Worm (Caenorhabditis elegans): Measurements from ENCODE around the gene nhr-264.

The nhr-264 gene

DNA sequence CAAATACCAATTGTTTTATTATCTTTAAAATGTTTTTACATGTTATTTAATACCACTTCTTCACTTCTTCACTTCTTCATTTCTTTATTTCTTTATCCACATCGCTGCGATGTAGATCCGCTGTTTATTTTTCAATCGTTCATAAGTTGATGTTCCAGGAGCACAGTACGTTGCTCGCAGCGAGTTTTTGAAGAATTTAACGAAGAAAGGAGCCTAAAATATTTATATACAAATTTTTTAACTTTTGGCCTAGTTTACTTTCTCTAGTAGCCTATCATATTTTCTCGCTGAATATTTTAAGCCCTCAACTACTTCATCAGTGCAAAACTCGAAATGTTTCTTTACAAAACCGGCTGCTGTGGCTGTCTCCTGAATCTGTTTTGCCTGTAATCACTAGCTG lies 24.4 kb upstream of the nhr-264 start:
- TF ChIP-seq ces-1 (GFP tag; optimal IDR thresholded peaks at IDR 0.05) (no peak), ztf-11 (tag; optimal IDR thresholded peaks at IDR 0.05) (no peak), lin-32 (GFP tag; optimal IDR thresholded peaks at IDR 0.05) (no peak), elt-1 (tag; optimal IDR thresholded peaks at IDR 0.05; ENCODE audit: borderline replicate concordance, insufficient read depth) (no peak), unc-120 (tag; optimal IDR thresholded peaks at IDR 0.05; ENCODE audit: poor library complexity, severe bottlenecking) (no peak), unc-39 (tag; optimal IDR thresholded peaks at IDR 0.05) (no peak)

DNA sequence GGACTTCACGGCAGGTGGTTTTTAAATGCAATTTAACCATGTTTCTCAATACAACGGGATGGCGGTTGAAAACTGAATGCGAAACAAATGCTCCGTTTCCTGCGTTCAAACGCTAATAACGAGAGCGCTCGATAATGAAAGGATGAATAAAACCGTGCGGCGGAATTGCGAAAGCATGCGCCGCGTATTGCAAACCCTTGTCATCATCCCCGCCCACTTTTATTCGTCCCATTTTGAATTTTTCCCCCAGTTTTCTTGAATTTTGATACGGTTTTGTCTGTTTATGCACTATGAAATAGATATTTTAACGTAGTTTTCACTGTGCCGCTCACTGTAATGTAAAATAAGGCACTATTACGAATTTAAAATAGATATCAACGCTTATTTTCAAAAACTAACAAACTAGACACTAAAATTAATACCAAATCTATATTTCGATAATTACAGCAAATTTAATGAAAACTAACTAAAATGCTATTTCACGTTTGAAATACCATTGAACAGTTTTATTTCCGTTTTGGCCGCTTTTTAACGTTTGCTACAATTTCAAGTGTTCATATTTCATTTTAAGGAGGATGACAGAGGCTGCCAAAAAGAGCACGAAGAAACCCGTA lies 22.4 kb upstream of the nhr-264 start, which contains the start of the genes F49C12.9 and rpn-7:
TSS of gene F49C12.9 (minus strand) at position 148 of the 614 bp plus-strand sequence.
TSS of gene rpn-7 (plus strand) at position 564 of the 614 bp plus-strand sequence.
- TF ChIP-seq ztf-11 (tag; optimal IDR thresholded peaks at IDR 0.05), result peak; percentile 52
- no peak for TF ChIP-seq nhr-28 (tag; optimal IDR thresholded peaks at IDR 0.05)
- TF ChIP-seq drap-1 (GFP tag; optimal IDR thresholded peaks at IDR 0.05), result peak; percentile 73
- TF ChIP-seq elt-1 (tag; optimal IDR thresholded peaks at IDR 0.05; ENCODE audit: borderline replicate concordance, insufficient read depth), result peak; percentile 36
- no peak for TF ChIP-seq tbx-8 (GFP tag; optimal IDR thresholded peaks at IDR 0.05)
- TF ChIP-seq ceh-83 (GFP tag; optimal IDR thresholded peaks at IDR 0.05), result no peak
- TF ChIP-seq lsy-2 (tag; optimal IDR thresholded peaks at IDR 0.05), result peak; percentile 37
- TF ChIP-seq mls-2 (tag; optimal IDR thresholded peaks at IDR 0.05), result no peak
- no peak for TF ChIP-seq lin-13 (tag; optimal IDR thresholded peaks at IDR 0.05)
- peak; percentile 62 for TF ChIP-seq cnd-1 (tag; optimal IDR thresholded peaks at IDR 0.05)
- no peak for TF ChIP-seq zip-8 (tag; optimal IDR thresholded peaks at IDR 0.05)
- TF ChIP-seq unc-62 (GFP tag; optimal IDR thresholded peaks at IDR 0.05), result no peak
- TF ChIP-seq bed-3 (GFP tag; optimal IDR thresholded peaks at IDR 0.05), result peak; percentile 37
- peak; percentile 67 for TF ChIP-seq hlh-1 (tag; optimal IDR thresholded peaks at IDR 0.05)
- TF ChIP-seq unc-120 (tag; optimal IDR thresholded peaks at IDR 0.05; ENCODE audit: poor library complexity, severe bottlenecking), result no peak
- TF ChIP-seq M03D4.4 (tag; optimal IDR thresholded peaks at IDR 0.05), result peak; percentile 67
- no peak for TF ChIP-seq nhr-2 (tag; optimal IDR thresholded peaks at IDR 0.05)
- TF ChIP-seq ceh-39 (tag; optimal IDR thresholded peaks at IDR 0.05), result peak; percentile 30
- TF ChIP-seq ham-2 (GFP tag; optimal IDR thresholded peaks at IDR 0.05), result no peak
- TF ChIP-seq nhr-12 (tag; optimal IDR thresholded peaks at IDR 0.05), result peak; percentile 35
- TF ChIP-seq unc-39 (tag; optimal IDR thresholded peaks at IDR 0.05), result no peak
- peak; percentile 1 for TF ChIP-seq nhr-76 (tag; optimal IDR thresholded peaks at IDR 0.05)
- peak; percentile 16 for TF ChIP-seq nhr-237 (tag; optimal IDR thresholded peaks at IDR 0.05)
- peak; percentile 82 for TF ChIP-seq mep-1 (tag; optimal IDR thresholded peaks at IDR 0.05)
- TF ChIP-seq blmp-1 (tag; optimal IDR thresholded peaks at IDR 0.05), result no peak
- TF ChIP-seq pha-4 (tag; optimal IDR thresholded peaks at IDR 0.05), result peak; percentile 7
- no peak for TF ChIP-seq mab-5 (tag; optimal IDR thresholded peaks at IDR 0.05)
- TF ChIP-seq ceh-43 (GFP tag; optimal IDR thresholded peaks at IDR 0.05), result peak; percentile 81
- TF ChIP-seq sptf-1 (tag; optimal IDR thresholded peaks at IDR 0.05), result peak; percentile 85
- peak; percentile 60 for TF ChIP-seq ces-1 (GFP tag; optimal IDR thresholded peaks at IDR 0.05)
- TF ChIP-seq elt-3 (tag; optimal IDR thresholded peaks at IDR 0.05), result no peak
- peak; percentile 36 for TF ChIP-seq sem-2 (GFP tag; optimal IDR thresholded peaks at IDR 0.05)
- no peak for TF ChIP-seq snpc-4 (tag; optimal IDR thresholded peaks at IDR 0.05)
- no peak for TF ChIP-seq lin-32 (GFP tag; optimal IDR thresholded peaks at IDR 0.05)
- peak; percentile 7 for TF ChIP-seq flh-1 (GFP tag; optimal IDR thresholded peaks at IDR 0.05)

- TF ChIP-seq zip-8 (tag; optimal IDR thresholded peaks at IDR 0.05), result peak; percentile 89
These were observed 19.1 kb upstream of the nhr-264 start, which contains the start of gene F49C12.7 for ce11 chrIV:9312827-9313226. Gene F49C12.7, minus strand, starts transcription at chrIV:9312927.

Measured in whole organism, mixed stage, embryonic.